Fruit fly (Drosophila melanogaster) whole organism, adult: Measurements from ENCODE around the gene CG4017.

ENCODE experiments used
- CG11617 ChIP-seq: fragments of 200-800 bp; sonication (Bioruptor generic); optimal IDR thresholded peaks from 2 replicates; lab custom pipeline; 2017; ENCODE audit warnings: mild to moderate bottlenecking, missing biosample characterization, missing genetic modification reagents, missing genetic modification characterization
- CG12768 ChIP-seq: fragments of 200-800 bp; sonication (Bioruptor generic); optimal IDR thresholded peaks from 2 replicates; lab custom pipeline; 2017; ENCODE audit warnings: missing biosample characterization, missing genetic modification characterization, mild to moderate bottlenecking, moderate library complexity, missing genetic modification reagents
- CG14711 ChIP-seq: fragments of 200-800 bp; sonication (Bioruptor generic); optimal IDR thresholded peaks from 2 replicates; lab custom pipeline; 2018; ENCODE audit warnings: missing biosample characterization, mild to moderate bottlenecking, missing genetic modification characterization, moderate library complexity
- CG1620 ChIP-seq: fragments of 200-800 bp; sonication (Bioruptor generic); optimal IDR thresholded peaks from 2 replicates; lab custom pipeline; 2016; ENCODE audit warnings: missing biosample characterization, missing genetic modification characterization
- CG33017 ChIP-seq: fragments of 200-800 bp; sonication (Bioruptor generic); optimal IDR thresholded peaks from 2 replicates; lab custom pipeline; 2018; ENCODE audit warnings: missing biosample characterization, mild to moderate bottlenecking, missing genetic modification characterization, moderate library complexity
- CG5204 ChIP-seq: fragments of 200-800 bp; sonication (Bioruptor generic); optimal IDR thresholded peaks from 2 replicates; lab custom pipeline; 2016; ENCODE audit warnings: missing biosample characterization, missing genetic modification characterization
- CG7045 ChIP-seq: fragments of 200-800 bp; sonication (Bioruptor generic); optimal IDR thresholded peaks from 2 replicates; lab custom pipeline; 2017; ENCODE audit warnings: missing biosample characterization, mild to moderate bottlenecking, missing genetic modification characterization
- CG7101 ChIP-seq: fragments of 200-800 bp; sonication (Bioruptor generic); optimal IDR thresholded peaks from 2 replicates; lab custom pipeline; 2018; ENCODE audit warnings: missing biosample characterization, mild to moderate bottlenecking, missing genetic modification characterization, moderate library complexity
- Clk ChIP-seq: fragments of 200-800 bp; sonication (Bioruptor generic); optimal IDR thresholded peaks from 2 replicates; lab custom pipeline; 2017; ENCODE audit warnings: missing biosample characterization, missing genetic modification characterization
- Crg-1 ChIP-seq: fragments of 200-800 bp; sonication (Bioruptor generic); optimal IDR thresholded peaks from 2 replicates; lab custom pipeline; 2016; ENCODE audit warnings: missing biosample characterization, missing genetic modification characterization
- Hr96 ChIP-seq: fragments of 200-800 bp; sonication (Bioruptor generic); optimal IDR thresholded peaks from 2 replicates; lab custom pipeline; 2016; ENCODE audit warnings: missing biosample characterization, missing genetic modification characterization
- Mnt ChIP-seq: fragments of 200-800 bp; sonication (Bioruptor generic); optimal IDR thresholded peaks from 2 replicates; lab custom pipeline; 2016; ENCODE audit warnings: missing biosample characterization, mild to moderate bottlenecking, missing genetic modification characterization
- bab1 ChIP-seq: fragments of 200-800 bp; sonication (Bioruptor generic); optimal IDR thresholded peaks from 3 replicates; lab custom pipeline; 2019; ENCODE audit warnings: missing biosample characterization, mild to moderate bottlenecking, missing genetic modification characterization, moderate library complexity
- cic ChIP-seq: fragments of 200-800 bp; sonication (Bioruptor generic); optimal IDR thresholded peaks from 2 replicates; lab custom pipeline; 2017; ENCODE audit warnings: missing biosample characterization, mild to moderate bottlenecking, missing genetic modification characterization, moderate library complexity
- cnc ChIP-seq, 2 experiments: fragments of >200 bp; optimal IDR thresholded peaks; 2 replicates each; lab custom pipeline; 2017
- kay ChIP-seq: fragments of 200-800 bp; sonication (Bioruptor generic); peaks from one replicate; lab custom pipeline; 2016; ENCODE audit warnings: missing biosample characterization, missing genetic modification characterization, borderline replicate concordance
- ovo ChIP-seq: fragments of 200-800 bp; sonication (Bioruptor generic); optimal IDR thresholded peaks from 2 replicates; lab custom pipeline; 2016; ENCODE audit warnings: missing biosample characterization, missing genetic modification characterization
- pad ChIP-seq: fragments of 200-800 bp; sonication (Bioruptor generic); optimal IDR thresholded peaks from 3 replicates; lab custom pipeline; 2017; ENCODE audit warnings: missing biosample characterization, missing genetic modification characterization, mild to moderate bottlenecking, moderate library complexity, missing genetic modification reagents
- tj ChIP-seq: fragments of 200-800 bp; sonication (Bioruptor generic); optimal IDR thresholded peaks from 3 replicates; lab custom pipeline; 2017; ENCODE audit warnings: missing biosample characterization, mild to moderate bottlenecking, missing genetic modification characterization, moderate library complexity
- toe ChIP-seq: fragments of 200-800 bp; sonication (Bioruptor generic); optimal IDR thresholded peaks from 2 replicates; lab custom pipeline; 2016; ENCODE audit warnings: missing biosample characterization, missing genetic modification characterization

CG4017 gene

DNA sequence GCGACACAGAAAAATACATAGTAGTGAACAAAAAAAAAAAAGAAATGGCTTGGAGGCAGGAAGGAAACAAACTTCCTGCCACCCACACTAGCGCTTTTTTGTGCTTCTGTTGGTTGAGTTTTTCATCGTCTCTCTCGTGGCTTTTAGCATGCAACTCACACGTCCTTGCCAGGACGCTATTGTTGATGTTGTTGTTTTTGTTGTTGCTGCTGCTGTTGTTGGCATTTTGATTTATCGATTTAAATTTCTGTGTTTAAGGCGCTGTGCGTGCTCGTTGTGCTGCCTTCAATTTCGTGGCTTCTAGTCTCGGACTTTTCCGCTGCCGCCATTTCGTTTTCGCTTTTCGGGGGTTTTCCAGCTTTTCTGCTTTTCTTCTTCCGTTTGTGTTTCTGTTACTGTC, 27.2 kb upstream of the CG4017 start:
- no peak for TF ChIP-seq CG14711
- TF ChIP-seq pad (GFP tag; lab: Kevin White, UChicago) = no peak
- TF ChIP-seq bab1 (GFP tag; lab: Kevin White, UChicago) = no peak
- TF ChIP-seq CG33017 (tag; lab: Kevin White, UChicago) = no peak
- no peak for TF ChIP-seq toe (GFP tag; lab: Kevin White, UChicago)
- no peak for TF ChIP-seq CG5204
- TF ChIP-seq ovo (GFP tag; lab: Kevin White, UChicago) = no peak
- no peak for TF ChIP-seq Hr96
- TF ChIP-seq Crg-1 (GFP tag; lab: Kevin White, UChicago) = no peak
- no peak for TF ChIP-seq Clk (GFP tag; lab: Kevin White, UChicago)
- TF ChIP-seq CG7101 (tag; lab: Kevin White, UChicago) = no peak
- TF ChIP-seq CG12768 = no peak
- no peak for TF ChIP-seq cnc (optimal IDR thresholded peaks at IDR 0.05; lab: Kevin White, UChicago)
- no peak for TF ChIP-seq CG11617 (GFP tag; lab: Kevin White, UChicago)
- no peak for TF ChIP-seq Mnt
- no peak for TF ChIP-seq CG1620 (GFP tag; lab: Kevin White, UChicago)
- no peak for TF ChIP-seq tj (GFP tag; lab: Kevin White, UChicago)

DNA sequence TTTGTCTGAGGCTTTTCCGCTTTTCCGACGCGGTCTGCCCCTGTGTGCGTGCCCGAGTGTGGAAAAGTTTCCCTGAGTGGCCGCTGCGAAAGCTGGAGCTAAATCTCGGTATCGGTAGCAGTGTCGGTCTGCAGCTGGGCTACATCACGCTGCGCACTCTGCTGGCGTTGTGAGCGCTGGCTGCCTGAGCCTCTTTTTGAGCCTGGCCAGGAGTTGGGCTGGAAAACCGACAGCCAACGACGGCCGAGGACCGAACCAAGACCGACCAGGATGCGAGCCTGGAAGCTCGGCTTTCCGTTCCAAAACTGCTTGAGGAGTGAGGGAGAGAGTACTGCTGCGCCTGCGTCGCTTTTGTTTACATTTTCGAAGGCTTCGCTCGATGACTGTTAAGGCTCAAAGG, 23.0 kb upstream of the CG4017 start:
- TF ChIP-seq Hr96 = no peak
- TF ChIP-seq tj (GFP tag; lab: Kevin White, UChicago) = no peak
- no peak for TF ChIP-seq CG7101 (tag; lab: Kevin White, UChicago)
- no peak for TF ChIP-seq bab1 (GFP tag; lab: Kevin White, UChicago)
- no peak for TF ChIP-seq CG7045 (GFP tag; lab: Kevin White, UChicago)
- no peak for TF ChIP-seq CG5204

DNA sequence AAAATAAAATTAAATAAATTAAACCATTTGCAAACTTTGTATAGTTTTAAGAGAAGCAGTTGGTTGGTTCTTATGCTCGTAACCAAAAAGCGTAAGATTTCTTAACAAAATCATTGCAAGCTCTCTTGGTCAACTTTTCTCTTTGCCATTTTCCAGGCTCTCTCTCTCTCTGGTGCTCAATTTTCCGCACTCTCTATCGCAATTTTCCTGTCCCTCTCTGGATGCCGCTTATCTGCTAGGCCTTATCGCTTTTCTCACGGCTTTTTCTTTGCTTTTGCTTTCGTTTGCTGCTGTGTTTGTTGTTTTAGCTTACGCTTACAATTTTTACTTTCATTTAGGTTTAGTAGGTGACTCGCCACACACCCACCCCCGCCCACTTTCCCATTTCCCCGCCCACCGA, 22.2 kb upstream of the CG4017 start:
- TF ChIP-seq tj (GFP tag; lab: Kevin White, UChicago) (no peak), CG33017 (tag; lab: Kevin White, UChicago) (no peak), cnc (optimal IDR thresholded peaks at IDR 0.05; lab: Kevin White, UChicago) (no peak), Mnt (no peak), CG7045 (GFP tag; lab: Kevin White, UChicago) (no peak), CG14711 (no peak), toe (GFP tag; lab: Kevin White, UChicago) (no peak), Crg-1 (GFP tag; lab: Kevin White, UChicago) (no peak), CG11617 (GFP tag; lab: Kevin White, UChicago) (no peak), cic (GFP tag; lab: Kevin White, UChicago) (no peak), pad (GFP tag; lab: Kevin White, UChicago) (no peak), kay (GFP tag; lab: Kevin White, UChicago) (no peak), Clk (GFP tag; lab: Kevin White, UChicago) (no peak), CG12768 (no peak), CG7101 (tag; lab: Kevin White, UChicago) (no peak), CG1620 (GFP tag; lab: Kevin White, UChicago) (no peak), CG5204 (no peak), bab1 (GFP tag; lab: Kevin White, UChicago) (no peak)

DNA sequence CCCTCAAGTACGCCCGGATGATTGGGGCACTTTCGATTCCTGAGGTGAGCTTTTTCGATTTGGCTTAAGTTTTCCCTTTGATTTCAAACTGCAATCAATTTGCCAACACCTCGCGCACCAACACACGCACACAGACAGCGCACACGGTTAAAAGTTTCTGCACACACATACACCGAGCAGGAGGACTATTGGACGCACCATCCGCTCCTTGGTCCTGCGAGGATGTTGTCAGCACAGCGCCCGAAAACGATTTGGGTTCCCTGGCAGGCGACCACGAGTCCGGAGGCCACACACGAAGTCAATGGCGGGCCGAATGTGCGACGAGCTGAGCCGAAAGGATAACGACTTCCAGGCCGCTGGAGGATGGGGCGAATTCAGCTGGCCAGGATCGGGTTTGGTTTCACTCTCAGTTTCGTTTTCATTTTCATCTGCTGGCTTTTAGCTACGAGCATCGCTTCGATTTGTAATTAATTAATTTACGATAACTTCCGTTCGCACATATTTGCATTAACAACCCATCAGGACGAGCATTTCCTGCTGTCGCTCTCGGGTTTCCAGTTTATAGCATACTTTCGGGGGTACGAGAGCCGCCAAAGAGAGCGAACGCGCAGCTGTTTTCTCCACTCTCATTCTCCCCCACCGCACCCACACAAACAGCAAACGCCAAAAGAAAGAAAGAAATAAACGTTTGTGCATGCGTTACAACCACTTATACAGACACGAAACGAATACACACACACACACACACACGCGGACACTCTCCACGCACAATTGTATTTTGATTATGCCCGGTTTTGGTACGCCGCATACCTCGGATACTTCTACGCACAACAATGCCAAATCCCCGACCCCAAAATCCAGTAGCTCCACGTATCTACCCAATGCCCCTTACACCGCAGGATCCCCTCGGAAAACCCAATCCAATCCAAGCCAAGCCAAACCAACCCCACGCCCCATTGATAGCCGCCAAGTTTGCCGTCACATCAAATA, 20.3 kb upstream of the CG4017 start, which contains the start of gene Nckx30C:
Gene Nckx30C (minus strand): TSS at position 260 of the 990 bp plus-strand sequence.
- TF ChIP-seq Crg-1 (GFP tag; lab: Kevin White, UChicago) (no peak), pad (GFP tag; lab: Kevin White, UChicago) (no peak), CG5204 (no peak), ovo (GFP tag; lab: Kevin White, UChicago) (no peak), cnc (optimal IDR thresholded peaks at IDR 0.05; lab: Kevin White, UChicago) (no peak), CG7101 (tag; lab: Kevin White, UChicago) (no peak), toe (GFP tag; lab: Kevin White, UChicago) (no peak), Hr96 (no peak), CG12768 (no peak), tj (GFP tag; lab: Kevin White, UChicago) (no peak), CG33017 (tag; lab: Kevin White, UChicago) (no peak), bab1 (GFP tag; lab: Kevin White, UChicago) (no peak), CG14711 (no peak), kay (GFP tag; lab: Kevin White, UChicago) (no peak)

DNA sequence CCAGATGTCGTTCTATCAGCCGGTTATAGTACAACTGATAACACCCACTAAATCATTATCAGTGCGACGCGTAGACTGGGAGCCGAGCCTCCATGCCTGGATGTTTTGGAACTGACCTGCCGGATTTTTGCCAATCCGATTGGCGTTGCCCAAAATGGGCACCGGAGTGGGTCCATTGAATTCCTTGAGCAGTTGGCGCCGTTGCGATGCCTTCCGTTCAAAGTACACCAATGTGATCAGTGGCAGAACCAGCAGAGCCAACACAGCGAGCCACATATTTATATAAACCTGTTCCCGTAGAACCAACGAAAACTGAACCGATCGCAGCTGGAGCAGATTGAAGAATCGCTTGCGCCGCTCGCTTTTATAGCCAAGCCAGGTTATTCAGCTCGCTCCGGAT, 17.1 kb upstream of the CG4017 start, which contains the start of gene Cyp4e3:
Gene Cyp4e3 (minus strand): TSS at position 327 of the 400 bp plus-strand sequence.
- TF ChIP-seq CG33017 (tag; lab: Kevin White, UChicago) (no peak), Mnt (no peak), CG14711 (no peak), CG1620 (GFP tag; lab: Kevin White, UChicago) (no peak), kay (GFP tag; lab: Kevin White, UChicago) (no peak), CG7045 (GFP tag; lab: Kevin White, UChicago) (no peak), CG11617 (GFP tag; lab: Kevin White, UChicago) (no peak), cnc (optimal IDR thresholded peaks at IDR 0.05; lab: Kevin White, UChicago) (no peak)

DNA sequence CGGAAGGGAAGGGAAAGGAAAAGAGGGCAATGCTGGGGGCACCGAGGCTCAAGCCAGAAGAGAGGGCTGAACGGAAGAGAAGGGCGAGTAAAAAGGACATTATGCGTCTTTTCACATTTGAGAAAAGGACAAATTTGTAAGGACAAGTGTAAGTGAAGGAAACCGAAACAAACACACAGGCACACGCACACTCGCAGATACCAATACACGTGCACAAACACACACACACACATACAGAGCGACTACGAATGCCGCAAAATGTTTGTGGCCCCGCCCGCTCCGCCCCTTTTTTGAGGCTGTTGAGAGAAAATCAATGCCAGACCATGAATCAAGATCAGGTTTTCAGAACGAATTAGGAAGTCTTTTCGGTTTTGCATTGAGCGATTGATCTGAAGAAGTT, 13.5 kb upstream of the CG4017 start:
- no peak for TF ChIP-seq toe (GFP tag; lab: Kevin White, UChicago)
- TF ChIP-seq Hr96 = no peak
- no peak for TF ChIP-seq ovo (GFP tag; lab: Kevin White, UChicago)
- no peak for TF ChIP-seq CG14711
- TF ChIP-seq Clk (GFP tag; lab: Kevin White, UChicago) = no peak
- TF ChIP-seq cic (GFP tag; lab: Kevin White, UChicago) = no peak
- TF ChIP-seq kay (GFP tag; lab: Kevin White, UChicago) = no peak
- TF ChIP-seq CG33017 (tag; lab: Kevin White, UChicago) = no peak
- TF ChIP-seq CG1620 (GFP tag; lab: Kevin White, UChicago) = no peak
- TF ChIP-seq tj (GFP tag; lab: Kevin White, UChicago) = no peak
- TF ChIP-seq pad (GFP tag; lab: Kevin White, UChicago) = no peak
- TF ChIP-seq CG7101 (tag; lab: Kevin White, UChicago) = no peak
- TF ChIP-seq CG12768 = no peak
- no peak for TF ChIP-seq cnc (optimal IDR thresholded peaks at IDR 0.05; lab: Kevin White, UChicago)
- TF ChIP-seq bab1 (GFP tag; lab: Kevin White, UChicago) = no peak
- TF ChIP-seq Mnt = no peak
- no peak for TF ChIP-seq CG5204
- no peak for TF ChIP-seq Crg-1 (GFP tag; lab: Kevin White, UChicago)
